Fruit fly (Drosophila melanogaster) whole organism, embryonic: ENCODE measurements around the gene Scamp.

Experiments
- Adf1 ChIP-seq: fragments of 200-800 bp; sonication (Bioruptor generic); IDR thresholded peaks from 2 replicates; pipeline ENCODE4 v1.3.6; 2022; ENCODE audit warnings: missing biosample characterization, missing genetic modification characterization
- Asciz ChIP-seq: fragments of 200-800 bp; sonication (Bioruptor generic); optimal IDR thresholded peaks from 2 replicates; lab custom pipeline; 2017; ENCODE audit warnings: missing biosample characterization, mild to moderate bottlenecking, missing genetic modification characterization, missing genetic modification reagents
- B-H2 ChIP-seq: fragments of 200-800 bp; sonication (Bioruptor generic); optimal IDR thresholded peaks from 2 replicates; lab custom pipeline; 2018; ENCODE audit warnings: missing biosample characterization, mild to moderate bottlenecking, missing genetic modification characterization
- CG10979 ChIP-seq: fragments of 200-800 bp; sonication (Bioruptor generic); optimal IDR thresholded peaks from 2 replicates; lab custom pipeline; 2018; ENCODE audit warnings: missing biosample characterization, mild to moderate bottlenecking, missing genetic modification characterization, moderate library complexity
- CG15269 ChIP-seq: fragments of 200-800 bp; sonication (Bioruptor generic); optimal IDR thresholded peaks from 2 replicates; lab custom pipeline; 2018; ENCODE audit warnings: missing biosample characterization, mild to moderate bottlenecking, missing genetic modification characterization, moderate library complexity
- CG2875 ChIP-seq: fragments of 200-800 bp; sonication (Bioruptor generic); optimal IDR thresholded peaks from 2 replicates; lab custom pipeline; 2017; ENCODE audit warnings: missing biosample characterization, mild to moderate bottlenecking, missing genetic modification characterization, missing genetic modification reagents
- CG31441 ChIP-seq: fragments of 200-800 bp; sonication (Bioruptor generic); IDR thresholded peaks from 2 replicates; pipeline ENCODE4 v1.3.6; 2022; ENCODE audit warnings: missing biosample characterization, missing genetic modification characterization
- CG32772 ChIP-seq: fragments of 200-800 bp; sonication (Bioruptor generic); IDR thresholded peaks from 2 replicates; pipeline ENCODE4 v1.3.6; 2022; ENCODE audit warnings: missing biosample characterization, missing genetic modification characterization
- CG3995 ChIP-seq: fragments of 200-800 bp; sonication (Bioruptor generic); optimal IDR thresholded peaks from 3 replicates; lab custom pipeline; 2016; ENCODE audit warnings: missing biosample characterization, missing genetic modification characterization
- CG42726 ChIP-seq: fragments of 200-800 bp; sonication (Bioruptor generic); IDR thresholded peaks from 2 replicates; pipeline ENCODE4 v1.3.6; 2022; ENCODE audit warnings: missing biosample characterization, missing genetic modification characterization; ENCODE audit not compliant: partially characterized antibody
- CG4404 ChIP-seq: fragments of 200-800 bp; sonication (Bioruptor generic); IDR thresholded peaks from 2 replicates; pipeline ENCODE4 v1.3.6; 2022; ENCODE audit warnings: missing biosample characterization, missing genetic modification characterization
- CG4617 ChIP-seq: fragments of 200-800 bp; sonication (Bioruptor generic); optimal IDR thresholded peaks from 3 replicates; lab custom pipeline; 2016; ENCODE audit warnings: missing biosample characterization, missing genetic modification characterization, borderline replicate concordance
- CG4730 ChIP-seq: fragments of 200-800 bp; sonication (Bioruptor generic); IDR thresholded peaks from 2 replicates; pipeline ENCODE4 v1.3.6; 2022; ENCODE audit warnings: missing biosample characterization, missing genetic modification characterization
- CG4820 ChIP-seq: fragments of 200-800 bp; sonication (Bioruptor generic); optimal IDR thresholded peaks from 3 replicates; lab custom pipeline; 2016; ENCODE audit warnings: missing biosample characterization, missing genetic modification characterization
- CG5180 ChIP-seq: fragments of 200-800 bp; sonication (Bioruptor generic); optimal IDR thresholded peaks from 3 replicates; lab custom pipeline; 2017; ENCODE audit warnings: missing biosample characterization, missing genetic modification characterization, mild to moderate bottlenecking, moderate library complexity, missing genetic modification reagents
- CG5953 ChIP-seq: fragments of 200-800 bp; sonication (Bioruptor generic); IDR thresholded peaks from 2 replicates; pipeline ENCODE4 v1.3.6; 2022; ENCODE audit warnings: missing biosample characterization, missing genetic modification characterization
- CG6272 ChIP-seq: fragments of 200-800 bp; sonication (Bioruptor generic); IDR thresholded peaks from 2 replicates; pipeline ENCODE4 v1.3.6; 2022; ENCODE audit warnings: missing biosample characterization, missing genetic modification characterization
- CG7839 ChIP-seq: fragments of 200-800 bp; sonication (Bioruptor generic); optimal IDR thresholded peaks from 3 replicates; lab custom pipeline; 2018; ENCODE audit warnings: missing biosample characterization, mild to moderate bottlenecking, missing genetic modification characterization, moderate library complexity
- D ChIP-seq, 2 experiments: fragments of 200-800 bp in 1 of 2; fragments of >200 bp in 1 of 2; sonication (Bioruptor generic) in 1 of 2; optimal IDR thresholded peaks; 2 replicates in 1 of 2; 3 replicates in 1 of 2; lab custom pipeline; 2017; ENCODE audit warnings: mild to moderate bottlenecking in 1 of 2, missing biosample characterization in 1 of 2, missing genetic modification characterization in 1 of 2, missing genetic modification reagents in 1 of 2
- D19A ChIP-seq: fragments of 200-800 bp; optimal IDR thresholded peaks from 3 replicates; lab custom pipeline; 2019; ENCODE audit warnings: missing biosample characterization, mild to moderate bottlenecking, missing genetic modification characterization, moderate library complexity
- H15 ChIP-seq: fragments of 200-800 bp; sonication (Bioruptor generic); IDR thresholded peaks from 3 replicates; pipeline ENCODE4 v1.3.6; 2022; ENCODE audit warnings: missing biosample characterization, missing genetic modification characterization
- Hand ChIP-seq: fragments of 200-800 bp; sonication (Bioruptor generic); optimal IDR thresholded peaks from 2 replicates; lab custom pipeline; 2017; ENCODE audit warnings: mild to moderate bottlenecking, missing biosample characterization, missing genetic modification reagents, missing genetic modification characterization
- Hr39 ChIP-seq: fragments of >200 bp; optimal IDR thresholded peaks from 2 replicates; lab custom pipeline; 2017
- Hr78 ChIP-seq, 2 experiments: fragments of 200-800 bp in 1 of 2; fragments of >200 bp in 1 of 2; sonication (Bioruptor generic) in 1 of 2; optimal IDR thresholded peaks; 2 replicates each; lab custom pipeline; 2017 to 2019; ENCODE audit warnings: missing biosample characterization in 2 of 2, missing genetic modification characterization in 2 of 2, mild to moderate bottlenecking in 1 of 2, moderate library complexity in 1 of 2
- Jarid2 ChIP-seq: fragments of 200-800 bp; sonication (Bioruptor generic); optimal IDR thresholded peaks from 3 replicates; lab custom pipeline; 2017; ENCODE audit warnings: mild to moderate bottlenecking, missing biosample characterization, missing genetic modification reagents, missing genetic modification characterization
- Neu2 ChIP-seq: fragments of 200-800 bp; sonication (Bioruptor generic); optimal IDR thresholded peaks from 3 replicates; lab custom pipeline; 2016; ENCODE audit warnings: missing biosample characterization, missing genetic modification characterization, borderline replicate concordance
- Nf-YA ChIP-seq: fragments of 200-800 bp; sonication (Bioruptor generic); IDR thresholded peaks from 2 replicates; pipeline ENCODE4 v1.3.6; 2022; ENCODE audit warnings: missing biosample characterization, missing genetic modification characterization
- Nf-YB ChIP-seq: fragments of 200-800 bp; sonication (Bioruptor generic); optimal IDR thresholded peaks from 3 replicates; lab custom pipeline; 2019; ENCODE audit warnings: missing biosample characterization, mild to moderate bottlenecking, missing genetic modification characterization, moderate library complexity
- Side ChIP-seq: fragments of 200-800 bp; sonication (Bioruptor generic); optimal IDR thresholded peaks from 2 replicates; lab custom pipeline; 2016; ENCODE audit warnings: missing biosample characterization, missing genetic modification characterization
- amos ChIP-seq: fragments of 200-800 bp; sonication (Bioruptor generic); IDR thresholded peaks from 2 replicates; pipeline ENCODE4 v1.3.6; 2022; ENCODE audit warnings: missing biosample characterization, missing genetic modification characterization; ENCODE audit not compliant: partially characterized antibody
- ap ChIP-seq: fragments of 200-800 bp; sonication (Bioruptor generic); IDR thresholded peaks from 2 replicates; pipeline ENCODE4 v1.3.6; 2022; ENCODE audit warnings: missing biosample characterization, missing genetic modification characterization
- cg ChIP-seq: fragments of 200-800 bp; sonication (Bioruptor generic); optimal IDR thresholded peaks from 3 replicates; lab custom pipeline; 2019; ENCODE audit warnings: missing biosample characterization, mild to moderate bottlenecking, missing genetic modification characterization, moderate library complexity
- chn ChIP-seq: fragments of 200-800 bp; sonication (Bioruptor generic); optimal IDR thresholded peaks from 2 replicates; lab custom pipeline; 2016; ENCODE audit warnings: missing biosample characterization, missing genetic modification characterization
- cwo ChIP-seq: fragments of 200-800 bp; sonication (Bioruptor generic); optimal IDR thresholded peaks from 3 replicates; lab custom pipeline; 2017; ENCODE audit warnings: missing biosample characterization, missing genetic modification characterization, mild to moderate bottlenecking, moderate library complexity, missing genetic modification reagents
- dan ChIP-seq: fragments of 200-800 bp; sonication (Bioruptor generic); IDR thresholded peaks from 2 replicates; pipeline ENCODE4 v1.3.6; 2022; ENCODE audit warnings: missing biosample characterization, missing genetic modification characterization
- dimm ChIP-seq: fragments of 200-800 bp; sonication (Bioruptor generic); IDR thresholded peaks from 2 replicates; pipeline ENCODE4 v1.3.6; 2022; ENCODE audit warnings: missing biosample characterization, missing genetic modification characterization
- lov ChIP-seq, 2 experiments: fragments of 200-800 bp in 1 of 2; fragments of >200 bp in 1 of 2; sonication (Bioruptor generic) in 1 of 2; IDR thresholded peaks in 1 of 2; optimal IDR thresholded peaks in 1 of 2; 2 replicates in 1 of 2; 3 replicates in 1 of 2; pipeline versions ENCODE4 v1.3.6 to Lab custom; 2017 to 2022; ENCODE audit warnings: missing biosample characterization in 1 of 2, missing genetic modification characterization in 1 of 2
- nerfin-1 ChIP-seq: fragments of 200-800 bp; sonication (Bioruptor generic); optimal IDR thresholded peaks from 3 replicates; lab custom pipeline; 2019; ENCODE audit warnings: missing biosample characterization, mild to moderate bottlenecking, missing genetic modification characterization, moderate library complexity
- nmo ChIP-seq: fragments of 200-800 bp; sonication (Bioruptor generic); optimal IDR thresholded peaks from 2 replicates; lab custom pipeline; 2018; ENCODE audit warnings: missing biosample characterization, mild to moderate bottlenecking, missing genetic modification characterization, moderate library complexity
- p53 ChIP-seq: fragments of 200-800 bp; sonication (Bioruptor generic); optimal IDR thresholded peaks from 2 replicates; lab custom pipeline; 2016; ENCODE audit warnings: missing biosample characterization, missing genetic modification characterization
- sim ChIP-seq: fragments of 200-800 bp; sonication (Bioruptor generic); IDR thresholded peaks from 2 replicates; pipeline ENCODE4 v1.3.6; 2022; ENCODE audit warnings: missing biosample characterization, missing genetic modification characterization
- slp2 ChIP-seq: fragments of 200-800 bp; sonication (Bioruptor generic); optimal IDR thresholded peaks from 2 replicates; lab custom pipeline; 2016; ENCODE audit warnings: missing biosample characterization, missing genetic modification characterization
- ssp ChIP-seq: fragments of 200-800 bp; sonication (Bioruptor generic); IDR thresholded peaks from 2 replicates; pipeline ENCODE4 v1.3.6; 2022; ENCODE audit warnings: missing biosample characterization, missing genetic modification characterization
- stc ChIP-seq: fragments of 200-800 bp; sonication (Bioruptor generic); IDR thresholded peaks from 2 replicates; pipeline ENCODE4 v1.3.6; 2022; ENCODE audit warnings: missing biosample characterization, missing genetic modification characterization
- tna ChIP-seq: fragments of 200-800 bp; sonication (Bioruptor generic); IDR thresholded peaks from 2 replicates; pipeline ENCODE4 v1.3.6; 2022; ENCODE audit warnings: missing biosample characterization, missing genetic modification characterization; ENCODE audit not compliant: partially characterized antibody
- unc-4 ChIP-seq: fragments of 200-800 bp; sonication (Bioruptor generic); IDR thresholded peaks from 2 replicates; pipeline ENCODE4 v1.3.6; 2022; ENCODE audit warnings: missing biosample characterization, missing genetic modification characterization; ENCODE audit not compliant: partially characterized antibody
- z ChIP-seq: fragments of 200-800 bp; sonication (Bioruptor generic); IDR thresholded peaks from 3 replicates; pipeline ENCODE4 v1.3.6; 2022; ENCODE audit warnings: missing biosample characterization, missing genetic modification characterization

Scamp gene

dm6 chrX:15462436-15462857 is 12.8 kb upstream of the Scamp start, which contains the start of the genes shtd, CG6294 and CG6299 (continued):
- TF ChIP-seq CG10979 (tag; lab: Kevin White, UChicago): no peak
- no peak for TF ChIP-seq dan (GFP tag; lab: Robert Waterston, UW)
- no peak for TF ChIP-seq sim (GFP tag; lab: Robert Waterston, UW)
- TF ChIP-seq Nf-YB (GFP tag; lab: Kevin White, UChicago): no peak
- no peak for TF ChIP-seq Asciz (GFP tag; lab: Kevin White, UChicago)
- TF ChIP-seq z: no peak
- TF ChIP-seq tna (GFP tag; lab: Robert Waterston, UW): peak; percentile 99
- no peak for TF ChIP-seq D (optimal IDR thresholded peaks at IDR 0.05; lab: Kevin White, UChicago)
- no peak for TF ChIP-seq D (GFP tag; optimal IDR thresholded peaks at IDR 0.05; lab: Kevin White, UChicago)
- TF ChIP-seq CG5953 (GFP tag; lab: Robert Waterston, UW): no peak
- TF ChIP-seq Neu2: no peak
- peak; percentile 84 for TF ChIP-seq amos
- TF ChIP-seq CG15269 (tag; lab: Kevin White, UChicago): no peak
- TF ChIP-seq CG3995 (GFP tag; lab: Kevin White, UChicago): no peak
- peak; percentile 59 for TF ChIP-seq CG4617
- no peak for TF ChIP-seq CG4820 (GFP tag; lab: Kevin White, UChicago)
- no peak for TF ChIP-seq slp2
- TF ChIP-seq ssp (GFP tag; lab: Robert Waterston, UW): no peak
- no peak for TF ChIP-seq dimm (GFP tag; lab: Robert Waterston, UW)
- no peak for TF ChIP-seq Hr78 (GFP tag; optimal IDR thresholded peaks at IDR 0.05; lab: Kevin White, UChicago)
- TF ChIP-seq Adf1 (GFP tag; lab: Robert Waterston, UW): no peak
- no peak for TF ChIP-seq Hand (GFP tag; lab: Kevin White, UChicago)
- no peak for TF ChIP-seq nerfin-1 (tag; lab: Kevin White, UChicago)
- no peak for TF ChIP-seq CG6272 (GFP tag; lab: Robert Waterston, UW)
- TF ChIP-seq p53 (GFP tag; lab: Kevin White, UChicago): no peak
- TF ChIP-seq ap (GFP tag; lab: Robert Waterston, UW): no peak
- no peak for TF ChIP-seq stc (GFP tag; lab: Robert Waterston, UW)
- TF ChIP-seq H15: no peak
- TF ChIP-seq CG7839 (tag; lab: Kevin White, UChicago): no peak
- peak; percentile 74 for TF ChIP-seq CG42726 (GFP tag; lab: Robert Waterston, UW)
- no peak for TF ChIP-seq Jarid2 (GFP tag; lab: Kevin White, UChicago)
- TF ChIP-seq CG5180 (GFP tag; lab: Kevin White, UChicago): no peak
- TF ChIP-seq unc-4 (GFP tag; lab: Robert Waterston, UW): peak; percentile 86
- no peak for TF ChIP-seq cwo (GFP tag; lab: Kevin White, UChicago)
- no peak for TF ChIP-seq D19A (tag; lab: Kevin White, UChicago)
- no peak for TF ChIP-seq CG2875 (GFP tag; lab: Kevin White, UChicago)
- peak; percentile 66 for TF ChIP-seq nmo
- TF ChIP-seq Hr39 (lab: Kevin White, UChicago): no peak
- no peak for TF ChIP-seq lov (optimal IDR thresholded peaks at IDR 0.05; lab: Kevin White, UChicago)
- no peak for TF ChIP-seq lov (GFP tag; IDR thresholded peaks at IDR 0.05; lab: Robert Waterston, UW)
- no peak for TF ChIP-seq CG32772 (GFP tag; lab: Robert Waterston, UW)
- TF ChIP-seq CG31441 (GFP tag; lab: Robert Waterston, UW): no peak
- no peak for TF ChIP-seq B-H2 (GFP tag; lab: Kevin White, UChicago)
- no peak for TF ChIP-seq chn (GFP tag; lab: Kevin White, UChicago)
- TF ChIP-seq Side (GFP tag; lab: Kevin White, UChicago): no peak
- TF ChIP-seq cg (GFP tag; lab: Kevin White, UChicago): no peak
- TF ChIP-seq Nf-YA (GFP tag; lab: Robert Waterston, UW): no peak
- TF ChIP-seq CG4404 (GFP tag; lab: Robert Waterston, UW): no peak
- no peak for TF ChIP-seq CG4730 (GFP tag; lab: Robert Waterston, UW)
- TF ChIP-seq, all 482 proteins: peak for 113
